Fruit fly (Drosophila melanogaster) whole organism, prepupa: Measurements from ENCODE around the gene CG14626.

Experiments used
- CG10669 ChIP-seq: fragments of 200-800 bp; sonication (Bioruptor generic); optimal IDR thresholded peaks from 3 replicates; lab custom pipeline; 2018; ENCODE audit warnings: missing biosample characterization, mild to moderate bottlenecking, missing genetic modification characterization, moderate library complexity
- CG11294 ChIP-seq: fragments of 200-800 bp; sonication (Bioruptor generic); IDR thresholded peaks from 2 replicates; pipeline ENCODE4 v1.3.6; 2022; ENCODE audit warnings: missing biosample characterization, missing genetic modification characterization
- CG11902 ChIP-seq: fragments of 200-800 bp; sonication (Bioruptor generic); optimal IDR thresholded peaks from 3 replicates; lab custom pipeline; 2016; ENCODE audit warnings: missing biosample characterization, missing genetic modification characterization
- CG15336 ChIP-seq: fragments of 200-800 bp; sonication (Bioruptor generic); IDR thresholded peaks from 2 replicates; pipeline ENCODE4 v1.3.6; 2022; ENCODE audit warnings: missing biosample characterization, missing genetic modification characterization
- CG1621 ChIP-seq: fragments of 200-800 bp; sonication (Bioruptor generic); optimal IDR thresholded peaks from 3 replicates; lab custom pipeline; 2018; ENCODE audit warnings: missing biosample characterization, mild to moderate bottlenecking, missing genetic modification characterization
- CG16779 ChIP-seq: fragments of 200-800 bp; sonication (Bioruptor generic); optimal IDR thresholded peaks from 3 replicates; lab custom pipeline; 2017; ENCODE audit warnings: missing biosample characterization, mild to moderate bottlenecking, missing genetic modification characterization
- CG3032 ChIP-seq: fragments of 200-800 bp; optimal IDR thresholded peaks from 2 replicates; lab custom pipeline; 2019; ENCODE audit warnings: missing biosample characterization, mild to moderate bottlenecking, missing genetic modification characterization, moderate library complexity
- CG31627 ChIP-seq: fragments of 200-800 bp; sonication (Bioruptor generic); optimal IDR thresholded peaks from 3 replicates; lab custom pipeline; 2016; ENCODE audit warnings: missing biosample characterization, missing genetic modification characterization
- CG32006 ChIP-seq: fragments of 200-800 bp; sonication (Bioruptor generic); optimal IDR thresholded peaks from 3 replicates; lab custom pipeline; 2017; ENCODE audit warnings: missing biosample characterization, mild to moderate bottlenecking, missing genetic modification characterization
- CG34406 ChIP-seq: fragments of 200-800 bp; sonication (Bioruptor generic); optimal IDR thresholded peaks from 3 replicates; lab custom pipeline; 2016; ENCODE audit warnings: missing biosample characterization, missing genetic modification characterization
- CG4318 ChIP-seq: fragments of 200-800 bp; sonication (Bioruptor generic); optimal IDR thresholded peaks from 3 replicates; lab custom pipeline; 2017; ENCODE audit warnings: missing biosample characterization, mild to moderate bottlenecking, missing genetic modification characterization
- CG6163 ChIP-seq: fragments of 200-800 bp; sonication (Bioruptor generic); IDR thresholded peaks from 3 replicates; pipeline ENCODE4 v1.3.6; 2022; ENCODE audit warnings: missing biosample characterization, missing genetic modification characterization
- CG6276 ChIP-seq: fragments of 200-800 bp; sonication (Bioruptor generic); optimal IDR thresholded peaks from 2 replicates; lab custom pipeline; 2017; ENCODE audit warnings: missing biosample characterization, mild to moderate bottlenecking, missing genetic modification characterization
- CG6792 ChIP-seq: fragments of 200-800 bp; sonication (Bioruptor generic); optimal IDR thresholded peaks from 3 replicates; lab custom pipeline; 2016; ENCODE audit warnings: missing biosample characterization, missing genetic modification characterization
- CG6808 ChIP-seq: fragments of 200-800 bp; sonication (Bioruptor generic); optimal IDR thresholded peaks from 3 replicates; lab custom pipeline; 2017; ENCODE audit warnings: missing biosample characterization, missing genetic modification characterization, mild to moderate bottlenecking, moderate library complexity, missing genetic modification reagents
- CG7368 ChIP-seq: fragments of 200-800 bp; sonication (Bioruptor generic); optimal IDR thresholded peaks from 3 replicates; lab custom pipeline; 2016; ENCODE audit warnings: missing biosample characterization, missing genetic modification characterization
- CG8119 ChIP-seq: fragments of 200-800 bp; sonication (Bioruptor generic); IDR thresholded peaks from 3 replicates; pipeline ENCODE4 v1.3.6; 2022; ENCODE audit warnings: missing biosample characterization, missing genetic modification characterization
- CG8319 ChIP-seq: fragments of 200-800 bp; sonication (Bioruptor generic); optimal IDR thresholded peaks from 3 replicates; lab custom pipeline; 2016; ENCODE audit warnings: missing biosample characterization, missing genetic modification characterization
- CG9139 ChIP-seq: fragments of 200-800 bp; sonication (Bioruptor generic); optimal IDR thresholded peaks from 3 replicates; lab custom pipeline; 2017; ENCODE audit warnings: missing biosample characterization, mild to moderate bottlenecking, missing genetic modification characterization
- Eip75B ChIP-seq: fragments of 200-800 bp; sonication (Bioruptor generic); optimal IDR thresholded peaks from 3 replicates; lab custom pipeline; 2016; ENCODE audit warnings: missing biosample characterization, missing genetic modification characterization
- Eip78C ChIP-seq: fragments of 200-800 bp; sonication (Bioruptor generic); peaks from one replicate; lab custom pipeline; 2016; ENCODE audit warnings: missing biosample characterization, missing genetic modification characterization
- Eip93F ChIP-seq: fragments of 200-800 bp; sonication (Bioruptor generic); optimal IDR thresholded peaks from 2 replicates; lab custom pipeline; 2016; ENCODE audit warnings: missing biosample characterization, mild to moderate bottlenecking, missing genetic modification characterization
- Ets21C ChIP-seq: fragments of 200-800 bp; sonication (Bioruptor generic); optimal IDR thresholded peaks from 3 replicates; lab custom pipeline; 2016; ENCODE audit warnings: missing biosample characterization, missing genetic modification characterization
- Gug ChIP-seq: fragments of 200-800 bp; sonication (Bioruptor generic); IDR thresholded peaks from 2 replicates; pipeline ENCODE4 v1.3.6; 2022; ENCODE audit warnings: missing biosample characterization, missing genetic modification characterization
- Hr38 ChIP-seq: sonication (Bioruptor generic); optimal IDR thresholded peaks from 2 replicates; lab custom pipeline; 2016; ENCODE audit warnings: missing biosample characterization, missing genetic modification characterization
- Hr39 ChIP-seq: fragments of 200-800 bp; sonication (Bioruptor generic); optimal IDR thresholded peaks from 2 replicates; lab custom pipeline; 2016; ENCODE audit warnings: missing biosample characterization, missing genetic modification characterization
- Hr4 ChIP-seq: fragments of 200-800 bp; sonication (Bioruptor generic); optimal IDR thresholded peaks from 3 replicates; lab custom pipeline; 2016; ENCODE audit warnings: missing biosample characterization, missing genetic modification characterization
- Lpt ChIP-seq: fragments of 200-800 bp; sonication (Bioruptor generic); optimal IDR thresholded peaks from 3 replicates; lab custom pipeline; 2016; ENCODE audit warnings: missing biosample characterization, missing genetic modification characterization
- Met ChIP-seq: fragments of 200-800 bp; sonication (Bioruptor generic); optimal IDR thresholded peaks from 3 replicates; lab custom pipeline; 2016; ENCODE audit warnings: missing biosample characterization, missing genetic modification characterization
- OdsH ChIP-seq: fragments of 200-800 bp; sonication (Bioruptor generic); optimal IDR thresholded peaks from 3 replicates; lab custom pipeline; 2016; ENCODE audit warnings: missing biosample characterization, missing genetic modification characterization
- Sox15 ChIP-seq: fragments of 200-800 bp; sonication (Bioruptor generic); optimal IDR thresholded peaks from 3 replicates; lab custom pipeline; 2016; ENCODE audit warnings: missing biosample characterization, missing genetic modification characterization
- achi ChIP-seq: fragments of 200-800 bp; sonication (Bioruptor generic); optimal IDR thresholded peaks from 3 replicates; lab custom pipeline; 2016; ENCODE audit warnings: missing biosample characterization, missing genetic modification characterization
- acj6 ChIP-seq: fragments of 200-800 bp; sonication (Bioruptor generic); optimal IDR thresholded peaks from 3 replicates; lab custom pipeline; 2016; ENCODE audit warnings: missing biosample characterization, missing genetic modification characterization
- cyc ChIP-seq: fragments of 200-800 bp; sonication (Bioruptor generic); optimal IDR thresholded peaks from 3 replicates; lab custom pipeline; 2016; ENCODE audit warnings: missing biosample characterization, missing genetic modification characterization
- dsx ChIP-seq: fragments of 200-800 bp; optimal IDR thresholded peaks from 3 replicates; lab custom pipeline; 2019; ENCODE audit warnings: missing biosample characterization, mild to moderate bottlenecking, missing genetic modification characterization, moderate library complexity; ENCODE audit not compliant: poor library complexity, severe bottlenecking
- eg ChIP-seq: fragments of 200-800 bp; sonication (Bioruptor generic); IDR thresholded peaks from 3 replicates; pipeline ENCODE4 v1.3.6; 2022; ENCODE audit warnings: missing biosample characterization, missing genetic modification characterization
- esn ChIP-seq: fragments of 200-800 bp; sonication (Bioruptor generic); optimal IDR thresholded peaks from 2 replicates; lab custom pipeline; 2016; ENCODE audit warnings: missing biosample characterization, mild to moderate bottlenecking, missing genetic modification characterization, moderate library complexity
- fd59A ChIP-seq: fragments of 200-800 bp; sonication (Bioruptor generic); optimal IDR thresholded peaks from 2 replicates; lab custom pipeline; 2017; ENCODE audit warnings: missing biosample characterization, mild to moderate bottlenecking, missing genetic modification characterization, missing genetic modification reagents
- fd85E ChIP-seq: fragments of 200-800 bp; sonication (Bioruptor generic); optimal IDR thresholded peaks from 3 replicates; lab custom pipeline; 2016; ENCODE audit warnings: missing biosample characterization, missing genetic modification characterization
- fkh ChIP-seq: fragments of 200-800 bp; sonication (Bioruptor generic); optimal IDR thresholded peaks from 3 replicates; lab custom pipeline; 2017; ENCODE audit warnings: missing biosample characterization, mild to moderate bottlenecking, missing genetic modification characterization, moderate library complexity
- lz ChIP-seq: fragments of 200-800 bp; sonication (Bioruptor generic); optimal IDR thresholded peaks from 3 replicates; lab custom pipeline; 2016; ENCODE audit warnings: missing biosample characterization, missing genetic modification characterization
- pdm3 ChIP-seq: fragments of 200-800 bp; sonication (Bioruptor generic); optimal IDR thresholded peaks from 3 replicates; lab custom pipeline; 2016; ENCODE audit warnings: missing biosample characterization, missing genetic modification characterization
- salr ChIP-seq, 2 experiments: fragments of 200-800 bp; sonication (Bioruptor generic); optimal IDR thresholded peaks; 3 replicates each; lab custom pipeline; 2016 to 2018; ENCODE audit warnings: missing biosample characterization in 2 of 2, missing genetic modification characterization in 2 of 2, mild to moderate bottlenecking in 1 of 2
- svp ChIP-seq: fragments of 200-800 bp; sonication (Bioruptor generic); peaks from one replicate; lab custom pipeline; 2016; ENCODE audit warnings: missing biosample characterization, missing genetic modification characterization
- vri ChIP-seq: fragments of 200-800 bp; sonication (Bioruptor generic); optimal IDR thresholded peaks from 3 replicates; lab custom pipeline; 2016; ENCODE audit warnings: missing biosample characterization, mild to moderate bottlenecking, missing genetic modification characterization

Gene CG14626

dm6 chrX:1161913-1162439 is 22.6 kb upstream of the CG14626 start, which contains the start of gene eIF4E7:
TSS of gene eIF4E7 (minus strand) at chrX:1162389.
- TF ChIP-seq Lpt (GFP tag; lab: Kevin White, UChicago) (no peak), Eip75B (no peak), eg (no peak), cyc (no peak), Hr39 (no peak), salr (GFP tag; optimal IDR thresholded peaks at IDR 0.05; lab: Kevin White, UChicago) (no peak)

dm6 chrX:1170117-1170878 is 14.3 kb upstream of the CG14626 start, which contains the start of gene CG11378:
TSS of gene CG11378 (plus strand) at chrX:1170828.
- no peak for TF ChIP-seq CG6792
- TF ChIP-seq Ets21C (GFP tag; lab: Kevin White, UChicago) = no peak
- TF ChIP-seq Eip78C = peak; percentile 24
- TF ChIP-seq CG31627 (GFP tag; lab: Kevin White, UChicago) = no peak
- no peak for TF ChIP-seq CG3032 (tag; lab: Kevin White, UChicago)
- TF ChIP-seq CG7368 = no peak
- TF ChIP-seq lz (GFP tag; lab: Kevin White, UChicago) = no peak
- no peak for TF ChIP-seq Met (GFP tag; lab: Kevin White, UChicago)
- no peak for TF ChIP-seq CG4318 (GFP tag; lab: Kevin White, UChicago)
- no peak for TF ChIP-seq acj6 (GFP tag; lab: Kevin White, UChicago)
- peak; percentile 50 for TF ChIP-seq svp (GFP tag; lab: Kevin White, UChicago)
- TF ChIP-seq CG9139 = no peak

dm6 chrX:1171018-1171417 is 13.6 kb upstream of the CG14626 start:
- TF ChIP-seq vri (GFP tag; lab: Kevin White, UChicago) = peak; percentile 78
- TF ChIP-seq achi (GFP tag; lab: Kevin White, UChicago) = peak; percentile 37
- TF ChIP-seq fd85E (GFP tag; lab: Kevin White, UChicago) = no peak
- TF ChIP-seq CG6792 = peak; percentile 45
- TF ChIP-seq Lpt (GFP tag; lab: Kevin White, UChicago) = no peak
- TF ChIP-seq Eip78C = peak; percentile 78
- TF ChIP-seq CG15336 = no peak
- TF ChIP-seq cyc = peak; percentile 49
- peak; percentile 26 for TF ChIP-seq Hr4 (GFP tag; lab: Kevin White, UChicago)
- peak; percentile 47 for TF ChIP-seq acj6 (GFP tag; lab: Kevin White, UChicago)
- TF ChIP-seq Eip93F (GFP tag; lab: Kevin White, UChicago) = peak; percentile 37
- peak; percentile 54 for TF ChIP-seq CG32006 (GFP tag; lab: Kevin White, UChicago)
- no peak for TF ChIP-seq Gug (GFP tag; lab: Robert Waterston, UW)
- TF ChIP-seq CG16779 = peak; percentile 26
- no peak for TF ChIP-seq eg
- TF ChIP-seq Sox15 (GFP tag; lab: Kevin White, UChicago) = peak; percentile 18
- TF ChIP-seq Eip75B = peak; percentile 55
- peak; percentile 93 for TF ChIP-seq svp (GFP tag; lab: Kevin White, UChicago)
- peak; percentile 69 for TF ChIP-seq CG6808 (GFP tag; lab: Kevin White, UChicago)
- peak; percentile 19 for TF ChIP-seq CG9139
- no peak for TF ChIP-seq Hr38 (GFP tag; lab: Kevin White, UChicago)
- peak; percentile 57 for TF ChIP-seq CG10669 (GFP tag; lab: Kevin White, UChicago)
- peak; percentile 30 for TF ChIP-seq dsx
- TF ChIP-seq fd59A (GFP tag; lab: Kevin White, UChicago) = no peak
- peak; percentile 70 for TF ChIP-seq esn (GFP tag; lab: Kevin White, UChicago)
- peak; percentile 75 for TF ChIP-seq Met (GFP tag; lab: Kevin White, UChicago)
- peak; percentile 33 for TF ChIP-seq CG7368
- peak; percentile 58 for TF ChIP-seq pdm3 (GFP tag; lab: Kevin White, UChicago)
- TF ChIP-seq OdsH (GFP tag; lab: Kevin White, UChicago) = peak; percentile 57
- peak; percentile 40 for TF ChIP-seq CG3032 (tag; lab: Kevin White, UChicago)
- TF ChIP-seq CG34406 (GFP tag; lab: Kevin White, UChicago) = peak; percentile 53
- no peak for TF ChIP-seq CG8319
- peak; percentile 15 for TF ChIP-seq CG6276 (GFP tag; lab: Kevin White, UChicago)
- no peak for TF ChIP-seq CG1621 (tag; lab: Kevin White, UChicago)
- TF ChIP-seq CG11902 = peak; percentile 30
- no peak for TF ChIP-seq CG11294 (GFP tag; lab: Robert Waterston, UW)
- 0 out of 3 replicates have a peak, but pooled peaks have one; percentile 27 for TF ChIP-seq CG8119 (GFP tag; lab: Robert Waterston, UW)
- peak; percentile 48 for TF ChIP-seq CG31627 (GFP tag; lab: Kevin White, UChicago)
- no peak for TF ChIP-seq fkh
- TF ChIP-seq CG6163 (GFP tag; lab: Robert Waterston, UW) = no peak
- no peak for TF ChIP-seq CG4318 (GFP tag; lab: Kevin White, UChicago)
